Worm (Caenorhabditis elegans): Measurements from ENCODE around the gene old-1.

- TF ChIP-seq ZK337.2 (GFP tag; IDR thresholded peaks at IDR 0.05), result no peak
- no peak for TF ChIP-seq lin-13 (GFP tag; optimal IDR thresholded peaks at IDR 0.05)
- TF ChIP-seq lin-39 (tag; optimal IDR thresholded peaks at IDR 0.05), result no peak
- TF ChIP-seq nhr-77 (tag; optimal IDR thresholded peaks at IDR 0.05), result no peak
- no peak for TF ChIP-seq dmd-8 (GFP tag; IDR thresholded peaks at IDR 0.05)
- TF ChIP-seq ama-1 (optimal IDR thresholded peaks at IDR 0.05), result no peak
- no peak for TF ChIP-seq mep-1 (tag; optimal IDR thresholded peaks at IDR 0.05)
Observed at ce11 chrII:9894435-9894834, 25.9 kb upstream of the old-1 start, which contains the start of gene F26C11.1.

All from whole organism, L4 larva.